Fruit fly (Drosophila melanogaster) whole organism, embryonic: Measurements from ENCODE around the gene CG32102.

Experiments
- Atf-2 ChIP-seq: fragments of 200-800 bp; sonication (Bioruptor generic); optimal IDR thresholded peaks from 2 replicates; lab custom pipeline; 2016; ENCODE audit warnings: missing biosample characterization, missing genetic modification characterization
- B-H2 ChIP-seq: fragments of 200-800 bp; sonication (Bioruptor generic); optimal IDR thresholded peaks from 2 replicates; lab custom pipeline; 2018; ENCODE audit warnings: missing biosample characterization, mild to moderate bottlenecking, missing genetic modification characterization
- BtbVII ChIP-seq: fragments of 200-800 bp; sonication (Bioruptor generic); optimal IDR thresholded peaks from 3 replicates; lab custom pipeline; 2017; ENCODE audit warnings: missing biosample characterization, mild to moderate bottlenecking, missing genetic modification characterization
- CG10959 ChIP-seq: fragments of 200-800 bp; sonication (Bioruptor generic); IDR thresholded peaks from 2 replicates; pipeline ENCODE4 v1.3.6; 2022; ENCODE audit warnings: missing biosample characterization, missing genetic modification characterization
- CG11085 ChIP-seq: fragments of 200-800 bp; sonication (Bioruptor generic); IDR thresholded peaks from 2 replicates; pipeline ENCODE4 v1.3.6; 2022; ENCODE audit warnings: missing biosample characterization, missing genetic modification characterization
- CG12155 ChIP-seq: fragments of 200-800 bp; sonication (Bioruptor generic); optimal IDR thresholded peaks from 3 replicates; lab custom pipeline; 2016; ENCODE audit warnings: missing biosample characterization, missing genetic modification characterization
- CG13287 ChIP-seq: fragments of 200-800 bp; sonication (Bioruptor generic); IDR thresholded peaks from 2 replicates; pipeline ENCODE4 v1.3.6; 2022; ENCODE audit warnings: missing biosample characterization, missing genetic modification characterization; ENCODE audit not compliant: partially characterized antibody
- CG15269 ChIP-seq: fragments of 200-800 bp; sonication (Bioruptor generic); optimal IDR thresholded peaks from 2 replicates; lab custom pipeline; 2018; ENCODE audit warnings: missing biosample characterization, mild to moderate bottlenecking, missing genetic modification characterization, moderate library complexity
- CG1603 ChIP-seq: fragments of 200-800 bp; sonication (Bioruptor generic); optimal IDR thresholded peaks from 2 replicates; lab custom pipeline; 2019; ENCODE audit warnings: missing biosample characterization, mild to moderate bottlenecking, missing genetic modification characterization, moderate library complexity
- CG17328 ChIP-seq: fragments of 200-800 bp; sonication (Bioruptor generic); IDR thresholded peaks from 2 replicates; pipeline ENCODE4 v1.3.6; 2022; ENCODE audit warnings: missing biosample characterization, missing genetic modification characterization
- CG17912 ChIP-seq: fragments of 200-800 bp; sonication (Bioruptor generic); optimal IDR thresholded peaks from 2 replicates; lab custom pipeline; 2018; ENCODE audit warnings: missing biosample characterization, mild to moderate bottlenecking, missing genetic modification characterization
- CG18011 ChIP-seq: fragments of 200-800 bp; sonication (Bioruptor generic); optimal IDR thresholded peaks from 2 replicates; lab custom pipeline; 2017; ENCODE audit warnings: missing biosample characterization, missing genetic modification characterization, mild to moderate bottlenecking, moderate library complexity, missing genotype
- CG2116 ChIP-seq: fragments of 200-800 bp; sonication (Bioruptor generic); optimal IDR thresholded peaks from 3 replicates; lab custom pipeline; 2018; ENCODE audit warnings: missing biosample characterization, mild to moderate bottlenecking, missing genetic modification characterization
- CG32772 ChIP-seq: fragments of 200-800 bp; sonication (Bioruptor generic); IDR thresholded peaks from 2 replicates; pipeline ENCODE4 v1.3.6; 2022; ENCODE audit warnings: missing biosample characterization, missing genetic modification characterization
- CG33213 ChIP-seq: fragments of 200-800 bp; sonication (Bioruptor generic); optimal IDR thresholded peaks from 3 replicates; lab custom pipeline; 2016; ENCODE audit warnings: missing biosample characterization, missing genetic modification characterization
- CG3995 ChIP-seq: fragments of 200-800 bp; sonication (Bioruptor generic); optimal IDR thresholded peaks from 3 replicates; lab custom pipeline; 2016; ENCODE audit warnings: missing biosample characterization, missing genetic modification characterization
- CG4360 ChIP-seq: fragments of 200-800 bp; sonication (Bioruptor generic); IDR thresholded peaks from 2 replicates; pipeline ENCODE4 v1.3.6; 2022; ENCODE audit warnings: missing biosample characterization, missing genetic modification characterization
- CG4424 ChIP-seq: fragments of 200-800 bp; sonication (Bioruptor generic); optimal IDR thresholded peaks from 3 replicates; lab custom pipeline; 2016; ENCODE audit warnings: missing biosample characterization, missing genetic modification characterization
- CG6654 ChIP-seq: fragments of 200-800 bp; sonication (Bioruptor generic); optimal IDR thresholded peaks from 2 replicates; lab custom pipeline; 2017; ENCODE audit warnings: missing biosample characterization, mild to moderate bottlenecking, missing genetic modification characterization
- CG6683 ChIP-seq: fragments of 200-800 bp; sonication (Bioruptor generic); optimal IDR thresholded peaks from 2 replicates; lab custom pipeline; 2017; ENCODE audit warnings: missing biosample characterization, mild to moderate bottlenecking, missing genetic modification characterization, missing genetic modification reagents
- Dip2 ChIP-seq: fragments of 200-800 bp; sonication (Bioruptor generic); IDR thresholded peaks from 2 replicates; pipeline ENCODE4 v1.3.6; 2022; ENCODE audit warnings: missing biosample characterization, missing genetic modification characterization
- Doc2 ChIP-seq: fragments of 200-800 bp; sonication (Bioruptor generic); IDR thresholded peaks from 2 replicates; pipeline ENCODE4 v1.3.6; 2022; ENCODE audit warnings: missing biosample characterization, missing genetic modification characterization
- Fer3 ChIP-seq: fragments of 200-800 bp; sonication (Bioruptor generic); optimal IDR thresholded peaks from 2 replicates; lab custom pipeline; 2018; ENCODE audit warnings: missing biosample characterization, mild to moderate bottlenecking, missing genetic modification characterization, moderate library complexity
- HLHmδ ChIP-seq: fragments of 200-800 bp; sonication (Bioruptor generic); optimal IDR thresholded peaks from 2 replicates; lab custom pipeline; 2018; ENCODE audit warnings: missing biosample characterization, mild to moderate bottlenecking, missing genetic modification characterization, moderate library complexity
- HmgZ ChIP-seq: fragments of 200-800 bp; sonication (Bioruptor generic); optimal IDR thresholded peaks from 2 replicates; lab custom pipeline; 2018; ENCODE audit warnings: missing biosample characterization, mild to moderate bottlenecking, missing genetic modification characterization
- MBD-R2 ChIP-seq: fragments of 200-800 bp; sonication (Bioruptor generic); IDR thresholded peaks from 2 replicates; pipeline ENCODE4 v1.3.6; 2022; ENCODE audit warnings: missing biosample characterization, missing genetic modification characterization
- Nf-YC ChIP-seq: fragments of 200-800 bp; optimal IDR thresholded peaks from 3 replicates; lab custom pipeline; 2019; ENCODE audit warnings: missing biosample characterization, mild to moderate bottlenecking, missing genetic modification characterization, moderate library complexity
- az2 ChIP-seq: fragments of 200-800 bp; sonication (Bioruptor generic); optimal IDR thresholded peaks from 3 replicates; lab custom pipeline; 2016; ENCODE audit warnings: missing biosample characterization, missing genetic modification characterization
- chif ChIP-seq, 2 experiments: fragments of 200-800 bp; sonication (Bioruptor generic); optimal IDR thresholded peaks; 3 replicates each; lab custom pipeline; 2016; ENCODE audit warnings: missing biosample characterization in 2 of 2, missing genetic modification characterization in 2 of 2
- ci ChIP-seq: fragments of 200-800 bp; sonication (Bioruptor generic); IDR thresholded peaks from 3 replicates; pipeline ENCODE4 v1.3.6; 2022; ENCODE audit warnings: missing biosample characterization, missing genetic modification characterization
- crc ChIP-seq: fragments of 200-800 bp; sonication (Bioruptor generic); optimal IDR thresholded peaks from 2 replicates; lab custom pipeline; 2016; ENCODE audit warnings: missing biosample characterization, missing genetic modification characterization
- dm ChIP-seq: fragments of 200-800 bp; sonication (Bioruptor generic); optimal IDR thresholded peaks from 3 replicates; lab custom pipeline; 2016; ENCODE audit warnings: missing biosample characterization, missing genetic modification characterization
- fd102C ChIP-seq: fragments of 200-800 bp; sonication (Bioruptor generic); optimal IDR thresholded peaks from 2 replicates; lab custom pipeline; 2018; ENCODE audit warnings: missing biosample characterization, mild to moderate bottlenecking, missing genetic modification characterization, moderate library complexity
- fd64A ChIP-seq: fragments of 200-800 bp; sonication (Bioruptor generic); optimal IDR thresholded peaks from 3 replicates; lab custom pipeline; 2018; ENCODE audit warnings: missing biosample characterization, mild to moderate bottlenecking, missing genetic modification characterization
- gcm ChIP-seq: fragments of 200-800 bp; sonication (Bioruptor generic); optimal IDR thresholded peaks from 2 replicates; lab custom pipeline; 2019; ENCODE audit warnings: missing biosample characterization, mild to moderate bottlenecking, missing genetic modification characterization, moderate library complexity
- gfzf ChIP-seq: fragments of 200-800 bp; sonication (Bioruptor generic); optimal IDR thresholded peaks from 2 replicates; lab custom pipeline; 2016; ENCODE audit warnings: missing biosample characterization, mild to moderate bottlenecking, missing genetic modification characterization, moderate library complexity
- h ChIP-seq: fragments of >200 bp; optimal IDR thresholded peaks from 2 replicates; lab custom pipeline; 2017
- insv ChIP-seq, 2 experiments: fragments of 200-800 bp; sonication (Bioruptor generic); optimal IDR thresholded peaks; 3 replicates each; lab custom pipeline; 2016 to 2018; ENCODE audit warnings: missing biosample characterization in 2 of 2, missing genetic modification characterization in 2 of 2
- kah ChIP-seq: fragments of 200-800 bp; sonication (Bioruptor generic); optimal IDR thresholded peaks from 2 replicates; lab custom pipeline; 2018; ENCODE audit warnings: missing biosample characterization, mild to moderate bottlenecking, missing genetic modification characterization
- maf-S ChIP-seq: fragments of 200-800 bp; sonication (Bioruptor generic); optimal IDR thresholded peaks from 2 replicates; lab custom pipeline; 2016; ENCODE audit warnings: missing biosample characterization, missing genetic modification characterization
- mld ChIP-seq: fragments of 200-800 bp; sonication (Bioruptor generic); IDR thresholded peaks from 3 replicates; pipeline ENCODE4 v1.3.6; 2022; ENCODE audit warnings: missing biosample characterization, missing genetic modification characterization; ENCODE audit not compliant: partially characterized antibody
- prd ChIP-seq, 3 experiments: fragments of >200 bp in 2 of 3; fragments of 200-800 bp in 1 of 3; sonication (Bioruptor generic) in 1 of 3; optimal IDR thresholded peaks in 2 of 3; IDR thresholded peaks in 1 of 3; 2 replicates in 2 of 3; 3 replicates in 1 of 3; pipeline versions ENCODE4 v1.3.6 to Lab custom; 2017 to 2022; ENCODE audit warnings: missing biosample characterization in 1 of 3, missing genetic modification characterization in 1 of 3
- ro ChIP-seq: fragments of 200-800 bp; sonication (Bioruptor generic); IDR thresholded peaks from 2 replicates; pipeline ENCODE4 v1.3.6; 2022; ENCODE audit warnings: missing biosample characterization, missing genetic modification characterization
- schlank ChIP-seq: fragments of 200-800 bp; sonication (Bioruptor generic); optimal IDR thresholded peaks from 2 replicates; lab custom pipeline; 2018; ENCODE audit warnings: missing biosample characterization, mild to moderate bottlenecking, missing genetic modification characterization
- shn ChIP-seq: fragments of 200-800 bp; sonication (Bioruptor generic); optimal IDR thresholded peaks from 3 replicates; lab custom pipeline; 2016; ENCODE audit warnings: missing biosample characterization, missing genetic modification characterization
- sob ChIP-seq: fragments of 200-800 bp; sonication (Bioruptor generic); IDR thresholded peaks from 2 replicates; pipeline ENCODE4 v1.3.6; 2022; ENCODE audit warnings: missing biosample characterization, missing genetic modification characterization
- unc-4 ChIP-seq: fragments of 200-800 bp; sonication (Bioruptor generic); IDR thresholded peaks from 2 replicates; pipeline ENCODE4 v1.3.6; 2022; ENCODE audit warnings: missing biosample characterization, missing genetic modification characterization; ENCODE audit not compliant: partially characterized antibody
- unpg ChIP-seq: fragments of 200-800 bp; sonication (Bioruptor generic); optimal IDR thresholded peaks from 3 replicates; lab custom pipeline; 2018; ENCODE audit warnings: missing biosample characterization, mild to moderate bottlenecking, missing genetic modification characterization, moderate library complexity
- usp ChIP-seq: fragments of >200 bp; optimal IDR thresholded peaks from 2 replicates; lab custom pipeline; 2017; ENCODE audit warnings: missing biosample characterization, missing genetic modification characterization

The CG32102 gene

DNA sequence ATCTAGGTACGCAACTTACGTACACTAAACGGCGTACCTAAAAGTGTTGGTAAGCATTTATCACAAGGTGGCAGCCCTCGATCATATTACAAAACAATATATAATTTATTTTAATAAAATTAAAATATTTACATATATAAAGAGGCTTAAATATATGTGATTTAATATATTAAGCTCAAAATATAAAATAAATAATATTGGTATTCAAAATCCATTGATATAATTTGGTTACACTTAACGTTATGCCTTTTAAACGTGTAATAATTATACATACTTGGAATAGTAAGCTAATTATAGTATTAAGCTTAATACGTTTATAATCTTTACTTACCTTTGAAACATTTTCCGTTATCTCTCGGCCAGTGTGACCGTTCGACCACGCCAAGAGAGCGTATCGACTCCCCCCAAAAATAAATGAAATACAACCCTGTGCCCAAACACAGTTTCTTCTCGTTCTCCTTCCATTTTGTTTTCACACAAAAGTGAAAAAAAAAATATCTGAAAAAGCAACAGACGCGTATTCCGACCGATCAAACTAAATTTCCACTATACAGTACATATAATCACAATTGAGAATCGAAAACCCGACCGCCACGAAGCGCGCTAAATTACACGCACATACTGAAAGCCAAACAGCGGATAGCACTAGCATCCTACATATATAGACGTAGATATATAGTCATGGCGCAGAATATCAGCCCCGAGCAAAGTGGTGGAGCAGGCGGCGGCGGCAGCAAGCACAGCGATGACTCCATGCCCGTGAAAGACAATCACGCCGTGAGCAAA is 34.5 kb upstream of the CG32102 start, which contains the start of the genes CG10646 and vih (continued):
- peak; percentile 40; the same call in 1 of the 2 replicates for TF ChIP-seq CG13287 (GFP tag; lab: Robert Waterston, UW)
- no peak for TF ChIP-seq dm
- TF ChIP-seq MBD-R2 (GFP tag; lab: Robert Waterston, UW), result peak; percentile 50
- TF ChIP-seq ro (GFP tag; lab: Robert Waterston, UW), result no peak
- TF ChIP-seq maf-S, result no peak
- TF ChIP-seq CG6654 (GFP tag; lab: Kevin White, UChicago), result no peak
- TF ChIP-seq schlank (tag; lab: Kevin White, UChicago), result no peak
- TF ChIP-seq unpg (GFP tag; lab: Kevin White, UChicago), result peak; percentile 20
- TF ChIP-seq Nf-YC, result peak; percentile 63
- peak; percentile 27 for TF ChIP-seq Fer3
- no peak for TF ChIP-seq CG10959
- no peak for TF ChIP-seq crc
- peak in 1 of 2 experiments; percentile 39 for TF ChIP-seq insv (GFP tag; optimal IDR thresholded peaks at IDR 0.05; lab: Kevin White, UChicago)
- TF ChIP-seq Doc2 (GFP tag; lab: Robert Waterston, UW), result no peak
- no peak for TF ChIP-seq usp
- no peak for TF ChIP-seq CG11085 (GFP tag; lab: Robert Waterston, UW)
- no peak for TF ChIP-seq Dip2 (GFP tag; lab: Robert Waterston, UW)
- no peak for TF ChIP-seq CG4360
- peak; percentile 71 for TF ChIP-seq CG1603 (tag; lab: Kevin White, UChicago)
- no peak for TF ChIP-seq prd (optimal IDR thresholded peaks at IDR 0.05; lab: Kevin White, UChicago)
- peak; percentile 40; the same call in 1 of the 3 replicates for TF ChIP-seq prd (GFP tag; IDR thresholded peaks at IDR 0.05; lab: Robert Waterston, UW)
- TF ChIP-seq sob (GFP tag; lab: Robert Waterston, UW), result peak; percentile 7; the same call in 1 of the 2 replicates
- TF ChIP-seq gcm (GFP tag; lab: Kevin White, UChicago), result peak; percentile 23
- TF ChIP-seq CG18011 (GFP tag; lab: Kevin White, UChicago), result no peak
- TF ChIP-seq az2 (GFP tag; lab: Kevin White, UChicago), result peak; percentile 54
- peak; percentile 71 for TF ChIP-seq gfzf (GFP tag; lab: Kevin White, UChicago)
- TF ChIP-seq CG2116 (GFP tag; lab: Kevin White, UChicago), result peak; percentile 99
- TF ChIP-seq CG3995 (GFP tag; lab: Kevin White, UChicago), result no peak
- TF ChIP-seq fd64A (GFP tag; lab: Kevin White, UChicago), result no peak
- TF ChIP-seq B-H2 (GFP tag; lab: Kevin White, UChicago), result peak; percentile 39
- TF ChIP-seq CG17328, result no peak
- peak in 1 of 2 experiments; percentile 9 for TF ChIP-seq chif (GFP tag; optimal IDR thresholded peaks at IDR 0.05; lab: Kevin White, UChicago)
- TF ChIP-seq HmgZ, result peak; percentile 28
- no peak for TF ChIP-seq h (lab: Kevin White, UChicago)
- TF ChIP-seq HLHmδ (GFP tag; lab: Kevin White, UChicago), result no peak
- TF ChIP-seq CG32772 (GFP tag; lab: Robert Waterston, UW), result no peak
- no peak for TF ChIP-seq CG17912
- no peak for TF ChIP-seq unc-4 (GFP tag; lab: Robert Waterston, UW)
- TF ChIP-seq kah (GFP tag; lab: Kevin White, UChicago), result no peak
- TF ChIP-seq Atf-2 (GFP tag; lab: Kevin White, UChicago), result no peak
- TF ChIP-seq CG33213 (GFP tag; lab: Kevin White, UChicago), result peak; percentile 20
- TF ChIP-seq CG6683 (GFP tag; lab: Kevin White, UChicago), result no peak
- TF ChIP-seq mld (GFP tag; lab: Robert Waterston, UW), result no peak
- peak; percentile 63 for TF ChIP-seq CG12155 (GFP tag; lab: Kevin White, UChicago)
- no peak for TF ChIP-seq fd102C (GFP tag; lab: Kevin White, UChicago)
- 0 out of 3 replicates have a peak, but pooled peaks have one; percentile 6 for TF ChIP-seq ci (GFP tag; lab: Robert Waterston, UW)
- no peak for TF ChIP-seq shn (GFP tag; lab: Kevin White, UChicago)
- TF ChIP-seq CG15269 (tag; lab: Kevin White, UChicago), result peak; percentile 43
- TF ChIP-seq CG4424, result peak; percentile 51
- peak; percentile 38 for TF ChIP-seq BtbVII (GFP tag; lab: Kevin White, UChicago)
